Fruit fly (Drosophila melanogaster) whole organism, embryonic: ENCODE results near the gene rempA.
A peak's percentile ranks its signal among the peaks of the same experiment; 100 is the strongest.

Experiments
- Asciz ChIP-seq: fragments of 200-800 bp; sonication (Bioruptor generic); optimal IDR thresholded peaks from 2 replicates; lab custom pipeline; 2017; ENCODE audit warnings: missing biosample characterization, mild to moderate bottlenecking, missing genetic modification characterization, missing genetic modification reagents
- Atf-2 ChIP-seq: fragments of 200-800 bp; sonication (Bioruptor generic); optimal IDR thresholded peaks from 2 replicates; lab custom pipeline; 2016; ENCODE audit warnings: missing biosample characterization, missing genetic modification characterization
- CG10209 ChIP-seq: fragments of 200-800 bp; sonication (Bioruptor generic); optimal IDR thresholded peaks from 3 replicates; lab custom pipeline; 2017; ENCODE audit warnings: missing biosample characterization, mild to moderate bottlenecking, missing genetic modification characterization, missing genetic modification reagents
- CG10274 ChIP-seq: fragments of 200-800 bp; sonication (Bioruptor generic); optimal IDR thresholded peaks from 3 replicates; lab custom pipeline; 2017; ENCODE audit warnings: missing biosample characterization, mild to moderate bottlenecking, missing genetic modification characterization
- CG11560 ChIP-seq: fragments of 200-800 bp; sonication (Bioruptor generic); IDR thresholded peaks from 3 replicates; pipeline ENCODE4 v1.3.6; 2022; ENCODE audit warnings: missing biosample characterization, missing genetic modification characterization
- CG12071 ChIP-seq: fragments of 200-800 bp; sonication (Bioruptor generic); optimal IDR thresholded peaks from 3 replicates; lab custom pipeline; 2018; ENCODE audit warnings: missing biosample characterization, mild to moderate bottlenecking, missing genetic modification characterization
- CG12391 ChIP-seq: fragments of 200-800 bp; sonication (Bioruptor generic); optimal IDR thresholded peaks from 3 replicates; lab custom pipeline; 2018; ENCODE audit warnings: missing biosample characterization, mild to moderate bottlenecking, missing genetic modification characterization, moderate library complexity
- CG14710 ChIP-seq: fragments of 200-800 bp; sonication (Bioruptor generic); optimal IDR thresholded peaks from 3 replicates; lab custom pipeline; 2019; ENCODE audit warnings: missing biosample characterization, mild to moderate bottlenecking, missing genetic modification characterization, moderate library complexity
- CG14860 ChIP-seq: fragments of 200-800 bp; sonication (Bioruptor generic); IDR thresholded peaks from 3 replicates; pipeline ENCODE4 v1.3.6; 2022; ENCODE audit warnings: missing biosample characterization, missing genetic modification characterization; ENCODE audit not compliant: partially characterized antibody
- CG16779 ChIP-seq: fragments of 200-800 bp; sonication (Bioruptor generic); IDR thresholded peaks from 2 replicates; pipeline ENCODE4 v1.3.6; 2022; ENCODE audit warnings: missing biosample characterization, missing genetic modification characterization
- CG17328 ChIP-seq: fragments of 200-800 bp; sonication (Bioruptor generic); IDR thresholded peaks from 2 replicates; pipeline ENCODE4 v1.3.6; 2022; ENCODE audit warnings: missing biosample characterization, missing genetic modification characterization
- CG17912 ChIP-seq: fragments of 200-800 bp; sonication (Bioruptor generic); optimal IDR thresholded peaks from 2 replicates; lab custom pipeline; 2018; ENCODE audit warnings: missing biosample characterization, mild to moderate bottlenecking, missing genetic modification characterization
- CG18262 ChIP-seq: fragments of 200-800 bp; optimal IDR thresholded peaks from 3 replicates; lab custom pipeline; 2019; ENCODE audit warnings: missing biosample characterization, mild to moderate bottlenecking, missing genetic modification characterization, moderate library complexity
- CG31224 ChIP-seq: fragments of 200-800 bp; sonication (Bioruptor generic); IDR thresholded peaks from 2 replicates; pipeline ENCODE4 v1.3.6; 2022; ENCODE audit warnings: missing biosample characterization, missing genetic modification characterization
- CG3163 ChIP-seq: fragments of 200-800 bp; sonication (Bioruptor generic); optimal IDR thresholded peaks from 3 replicates; lab custom pipeline; 2016; ENCODE audit warnings: missing biosample characterization, missing genetic modification characterization
- CG3847 ChIP-seq: fragments of 200-800 bp; sonication (Bioruptor generic); IDR thresholded peaks from 2 replicates; pipeline ENCODE4 v1.3.6; 2022; ENCODE audit warnings: missing biosample characterization, missing genetic modification characterization
- CG4707 ChIP-seq: fragments of 200-800 bp; sonication (Bioruptor generic); optimal IDR thresholded peaks from 2 replicates; lab custom pipeline; 2018; ENCODE audit warnings: missing biosample characterization, mild to moderate bottlenecking, missing genetic modification characterization, moderate library complexity
- CG6689 ChIP-seq: fragments of 200-800 bp; sonication (Bioruptor generic); IDR thresholded peaks from 2 replicates; pipeline ENCODE4 v1.3.6; 2022; ENCODE audit warnings: missing biosample characterization, missing genetic modification characterization
- CG6791 ChIP-seq: fragments of 200-800 bp; sonication (Bioruptor generic); IDR thresholded peaks from 3 replicates; pipeline ENCODE4 v1.3.6; 2022; ENCODE audit warnings: missing biosample characterization, missing genetic modification characterization; ENCODE audit not compliant: partially characterized antibody
- CG6813 ChIP-seq: fragments of 200-800 bp; sonication (Bioruptor generic); optimal IDR thresholded peaks from 2 replicates; lab custom pipeline; 2017; ENCODE audit warnings: missing biosample characterization, missing genetic modification characterization, mild to moderate bottlenecking, moderate library complexity, missing genetic modification reagents
- CG6854 ChIP-seq: fragments of 200-800 bp; sonication (Bioruptor generic); optimal IDR thresholded peaks from 3 replicates; lab custom pipeline; 2017; ENCODE audit warnings: missing biosample characterization, mild to moderate bottlenecking, missing genetic modification characterization
- CG7786 ChIP-seq: fragments of 200-800 bp; sonication (Bioruptor generic); optimal IDR thresholded peaks from 2 replicates; lab custom pipeline; 2016; ENCODE audit warnings: missing biosample characterization, missing genetic modification characterization
- CG8924 ChIP-seq: fragments of 200-800 bp; optimal IDR thresholded peaks from 3 replicates; lab custom pipeline; 2019; ENCODE audit warnings: missing biosample characterization, mild to moderate bottlenecking, missing genetic modification characterization, moderate library complexity
- CG9817 ChIP-seq: fragments of 200-800 bp; sonication (Bioruptor generic); optimal IDR thresholded peaks from 2 replicates; lab custom pipeline; 2018; ENCODE audit warnings: missing biosample characterization, mild to moderate bottlenecking, missing genetic modification characterization, moderate library complexity
- Dp ChIP-seq: fragments of 200-800 bp; sonication (Bioruptor generic); optimal IDR thresholded peaks from 2 replicates; lab custom pipeline; 2018; ENCODE audit warnings: missing biosample characterization, mild to moderate bottlenecking, missing genetic modification characterization, moderate library complexity
- HmgZ ChIP-seq: fragments of 200-800 bp; sonication (Bioruptor generic); optimal IDR thresholded peaks from 2 replicates; lab custom pipeline; 2018; ENCODE audit warnings: missing biosample characterization, mild to moderate bottlenecking, missing genetic modification characterization
- Scr ChIP-seq: fragments of 200-800 bp; sonication (Bioruptor generic); IDR thresholded peaks from 2 replicates; pipeline ENCODE4 v1.3.6; 2022; ENCODE audit warnings: missing biosample characterization, missing genetic modification characterization; ENCODE audit not compliant: partially characterized antibody
- btn ChIP-seq: fragments of 200-800 bp; sonication (Bioruptor generic); optimal IDR thresholded peaks from 2 replicates; lab custom pipeline; 2016; ENCODE audit warnings: missing biosample characterization, missing genetic modification characterization
- chn ChIP-seq: fragments of 200-800 bp; sonication (Bioruptor generic); optimal IDR thresholded peaks from 2 replicates; lab custom pipeline; 2016; ENCODE audit warnings: missing biosample characterization, missing genetic modification characterization
- crol ChIP-seq: fragments of 200-800 bp; sonication (Bioruptor generic); IDR thresholded peaks from 2 replicates; pipeline ENCODE4 v1.3.6; 2022; ENCODE audit warnings: missing biosample characterization, missing genetic modification characterization
- dati ChIP-seq: fragments of 200-800 bp; sonication (Bioruptor generic); IDR thresholded peaks from 2 replicates; pipeline ENCODE4 v1.3.6; 2022; ENCODE audit warnings: missing biosample characterization, missing genetic modification characterization
- disco-r ChIP-seq: fragments of 200-800 bp; sonication (Bioruptor generic); optimal IDR thresholded peaks from 2 replicates; lab custom pipeline; 2016; ENCODE audit warnings: missing biosample characterization, missing genetic modification characterization
- dmrt11E ChIP-seq: fragments of 200-800 bp; sonication (Bioruptor generic); optimal IDR thresholded peaks from 3 replicates; lab custom pipeline; 2018; ENCODE audit warnings: missing biosample characterization, mild to moderate bottlenecking, missing genetic modification characterization, moderate library complexity
- fd64A ChIP-seq: fragments of 200-800 bp; sonication (Bioruptor generic); optimal IDR thresholded peaks from 3 replicates; lab custom pipeline; 2018; ENCODE audit warnings: missing biosample characterization, mild to moderate bottlenecking, missing genetic modification characterization
- grn ChIP-seq: fragments of 200-800 bp; sonication (Bioruptor generic); optimal IDR thresholded peaks from 3 replicates; lab custom pipeline; 2017; ENCODE audit warnings: missing biosample characterization, missing genetic modification characterization
- hbn ChIP-seq: fragments of 200-800 bp; sonication (Bioruptor generic); IDR thresholded peaks from 2 replicates; pipeline ENCODE4 v1.3.6; 2022; ENCODE audit warnings: missing biosample characterization, missing genetic modification characterization; ENCODE audit not compliant: partially characterized antibody
- inv ChIP-seq: fragments of 200-800 bp; sonication (Bioruptor generic); IDR thresholded peaks from 2 replicates; pipeline ENCODE4 v1.3.6; 2022; ENCODE audit warnings: missing biosample characterization, missing genetic modification characterization; ENCODE audit not compliant: partially characterized antibody
- jing ChIP-seq: fragments of 200-800 bp; sonication (Bioruptor generic); optimal IDR thresholded peaks from 2 replicates; lab custom pipeline; 2018; ENCODE audit warnings: missing biosample characterization, mild to moderate bottlenecking, missing genetic modification characterization
- ken ChIP-seq: fragments of 200-800 bp; sonication (Bioruptor generic); IDR thresholded peaks from 3 replicates; pipeline ENCODE4 v1.3.6; 2022; ENCODE audit warnings: missing biosample characterization, missing genetic modification characterization
- pb ChIP-seq: fragments of 200-800 bp; sonication (Bioruptor generic); optimal IDR thresholded peaks from 3 replicates; lab custom pipeline; 2016; ENCODE audit warnings: missing biosample characterization, missing genetic modification characterization
- phol ChIP-seq: fragments of 200-800 bp; sonication (Bioruptor generic); optimal IDR thresholded peaks from 3 replicates; lab custom pipeline; 2018; ENCODE audit warnings: missing biosample characterization, mild to moderate bottlenecking, missing genetic modification characterization, moderate library complexity
- pros ChIP-seq: fragments of 200-800 bp; sonication (Bioruptor generic); optimal IDR thresholded peaks from 3 replicates; lab custom pipeline; 2019; ENCODE audit warnings: missing biosample characterization, mild to moderate bottlenecking, missing genetic modification characterization, moderate library complexity
- sc ChIP-seq, 3 experiments: fragments of >200 bp in 2 of 3; fragments of 200-800 bp in 1 of 3; sonication (Bioruptor generic) in 1 of 3; optimal IDR thresholded peaks; 2 replicates in 2 of 3; 3 replicates in 1 of 3; lab custom pipeline; 2017; ENCODE audit warnings: mild to moderate bottlenecking in 1 of 3, missing biosample characterization in 1 of 3, missing genetic modification characterization in 1 of 3, missing genetic modification reagents in 1 of 3
- scrt ChIP-seq: fragments of 200-800 bp; sonication (Bioruptor generic); optimal IDR thresholded peaks from 2 replicates; lab custom pipeline; 2018; ENCODE audit warnings: missing biosample characterization, mild to moderate bottlenecking, missing genetic modification characterization, moderate library complexity
- stc ChIP-seq: fragments of 200-800 bp; sonication (Bioruptor generic); IDR thresholded peaks from 2 replicates; pipeline ENCODE4 v1.3.6; 2022; ENCODE audit warnings: missing biosample characterization, missing genetic modification characterization
- tup ChIP-seq: fragments of 200-800 bp; sonication (Bioruptor generic); optimal IDR thresholded peaks from 2 replicates; lab custom pipeline; 2016; ENCODE audit warnings: missing biosample characterization, mild to moderate bottlenecking, missing genetic modification characterization, moderate library complexity
- twi ChIP-seq: fragments of 200-800 bp; optimal IDR thresholded peaks from 2 replicates; lab custom pipeline; 2019; ENCODE audit warnings: missing biosample characterization, mild to moderate bottlenecking, missing genetic modification characterization, moderate library complexity
- tx ChIP-seq: fragments of 200-800 bp; sonication (Bioruptor generic); optimal IDR thresholded peaks from 2 replicates; lab custom pipeline; 2016; ENCODE audit warnings: missing biosample characterization, missing genetic modification characterization
- yki ChIP-seq: fragments of >200 bp; optimal IDR thresholded peaks from 3 replicates; lab custom pipeline; 2018

rempA gene

DNA sequence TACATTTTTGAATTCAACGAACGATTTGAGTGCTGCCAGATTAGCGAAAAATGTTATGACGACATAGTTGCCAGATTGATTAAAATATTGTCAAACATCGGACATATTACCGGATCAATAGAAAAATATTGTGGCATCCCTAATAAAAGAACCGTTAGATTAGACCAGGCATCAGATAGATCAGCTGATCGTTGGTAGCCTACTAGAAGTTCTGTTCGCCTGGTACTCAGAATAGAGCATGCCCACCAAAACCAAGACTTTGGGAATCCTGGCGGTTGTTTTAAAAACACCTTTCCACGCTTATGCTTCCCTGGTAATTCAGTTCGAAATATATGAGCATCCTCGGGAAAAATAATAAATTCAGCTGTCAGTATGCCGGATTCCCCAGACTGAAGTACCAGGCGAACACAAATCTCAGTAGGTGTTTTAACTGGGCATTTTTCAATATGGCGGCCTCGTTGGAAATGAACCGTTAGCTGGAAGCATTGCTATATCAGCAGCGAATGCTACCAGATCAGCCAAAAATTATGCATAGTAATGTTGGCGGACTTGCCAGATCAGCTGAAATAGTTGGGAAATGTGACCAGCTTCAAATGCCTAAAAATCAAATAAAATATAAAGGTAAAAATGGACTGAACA, 19.4 kb downstream of the rempA start (continued):
- no peak for TF ChIP-seq CG7786 (GFP tag; lab: Kevin White, UChicago)
- TF ChIP-seq scrt = no peak
- peak; percentile 89 for TF ChIP-seq CG3847 (GFP tag; lab: Robert Waterston, UW)
- peak; percentile 63 for TF ChIP-seq Scr (GFP tag; lab: Robert Waterston, UW)
- TF ChIP-seq disco-r (GFP tag; lab: Kevin White, UChicago) = no peak
- TF ChIP-seq CG14710 (tag; lab: Kevin White, UChicago) = peak; percentile 57
- TF ChIP-seq chn = no peak
- peak; percentile 8 for TF ChIP-seq twi (tag; lab: Kevin White, UChicago)
- TF ChIP-seq CG11560 (tag; lab: Robert Waterston, UW) = peak; percentile 23; the same call in 1 of the 3 replicates
- no peak for TF ChIP-seq dmrt11E (tag; lab: Kevin White, UChicago)
- TF ChIP-seq phol = peak; percentile 100
- no peak for TF ChIP-seq pb (GFP tag; lab: Kevin White, UChicago)
- TF ChIP-seq crol (GFP tag; lab: Robert Waterston, UW) = no peak
- TF ChIP-seq CG12071 (GFP tag; lab: Kevin White, UChicago) = no peak
- peak; percentile 62; the same call in 2 of the 3 replicates for TF ChIP-seq CG14860
- no peak for TF ChIP-seq ken (GFP tag; lab: Robert Waterston, UW)
- TF ChIP-seq CG16779 = no peak
- TF ChIP-seq grn (GFP tag; lab: Kevin White, UChicago) = peak; percentile 52
- no peak for TF ChIP-seq CG6689 (GFP tag; lab: Robert Waterston, UW)
- TF ChIP-seq dati (GFP tag; lab: Robert Waterston, UW) = no peak
- TF ChIP-seq Asciz (GFP tag; lab: Kevin White, UChicago) = no peak
- TF ChIP-seq CG6813 (GFP tag; lab: Kevin White, UChicago) = peak; percentile 17
- no peak for TF ChIP-seq CG4707 (GFP tag; lab: Kevin White, UChicago)
- TF ChIP-seq CG6791 (GFP tag; lab: Robert Waterston, UW) = peak; percentile 71
- TF ChIP-seq hbn (GFP tag; lab: Robert Waterston, UW) = peak; percentile 54
- TF ChIP-seq stc = no peak
- TF ChIP-seq CG18262 (tag; lab: Kevin White, UChicago) = peak; percentile 43
- no peak for TF ChIP-seq sc (optimal IDR thresholded peaks at IDR 0.05; lab: Kevin White, UChicago)
- no peak for TF ChIP-seq sc (GFP tag; optimal IDR thresholded peaks at IDR 0.05; lab: Kevin White, UChicago)
- no peak for TF ChIP-seq yki (lab: Kevin White, UChicago)
- TF ChIP-seq CG3163 = peak; percentile 33
- no peak for TF ChIP-seq CG10209 (GFP tag; lab: Kevin White, UChicago)
- no peak for TF ChIP-seq tup (GFP tag; lab: Kevin White, UChicago)
- no peak for TF ChIP-seq tx
- TF ChIP-seq Atf-2 = no peak
- peak; percentile 93 for TF ChIP-seq pros (GFP tag; lab: Kevin White, UChicago)
- no peak for TF ChIP-seq btn (GFP tag; lab: Kevin White, UChicago)
- no peak for TF ChIP-seq fd64A (GFP tag; lab: Kevin White, UChicago)
- TF ChIP-seq CG31224 = peak; percentile 100
- TF ChIP-seq CG10274 (GFP tag; lab: Kevin White, UChicago) = no peak
- TF ChIP-seq inv = no peak; the same call in 1 of the 2 replicates
- TF ChIP-seq jing (GFP tag; lab: Kevin White, UChicago) = no peak
- TF ChIP-seq CG17912 = peak; percentile 77
- TF ChIP-seq Dp = peak; percentile 71
- peak; percentile 52 for TF ChIP-seq CG8924 (tag; lab: Kevin White, UChicago)
- no peak for TF ChIP-seq CG17328 (GFP tag; lab: Robert Waterston, UW)
- TF ChIP-seq CG12391 (tag; lab: Kevin White, UChicago) = peak; percentile 35
- TF ChIP-seq CG9817 = no peak
- TF ChIP-seq CG6854 (GFP tag; lab: Kevin White, UChicago) = no peak
- peak; percentile 54 for TF ChIP-seq HmgZ (tag; lab: Kevin White, UChicago)
